Worm (Caenorhabditis elegans) whole organism, late embryonic: ENCODE data around the gene sax-2.

Experiments used
- C08G9.2 ChIP-seq: sonication (generic microtip); optimal IDR thresholded peaks from 2 replicates; lab custom pipeline; 2016; ENCODE audit warnings: mild to moderate bottlenecking, missing genetic modification characterization, moderate library complexity, missing compliant biosample characterization
- F13H6.1 ChIP-seq: sonication (generic microtip); optimal IDR thresholded peaks from 2 replicates; lab custom pipeline; 2016; ENCODE audit warnings: missing genetic modification characterization, missing compliant biosample characterization
- T23F11.4 ChIP-seq: fragments of 200-800 bp; sonication (Bioruptor generic); optimal IDR thresholded peaks from 2 replicates; lab custom pipeline; 2018; ENCODE audit warnings: mild to moderate bottlenecking, missing genetic modification characterization, missing compliant biosample characterization
- ahr-1 ChIP-seq: sonication (generic microtip); optimal IDR thresholded peaks from 2 replicates; lab custom pipeline; 2016; ENCODE audit warnings: missing genetic modification characterization, missing compliant biosample characterization
- ama-1 ChIP-seq: fragments of 150-350 bp; optimal IDR thresholded peaks from 2 replicates; lab custom pipeline; 2014
- ceh-14 ChIP-seq: sonication (generic microtip); optimal IDR thresholded peaks from 2 replicates; lab custom pipeline; 2016; ENCODE audit warnings: missing genotype, missing genetic modification characterization, missing compliant biosample characterization
- ceh-18 ChIP-seq: sonication (generic microtip); optimal IDR thresholded peaks from 2 replicates; lab custom pipeline; 2016; ENCODE audit warnings: missing genetic modification characterization, missing compliant biosample characterization
- ceh-2 ChIP-seq: sonication (generic microtip); optimal IDR thresholded peaks from 2 replicates; lab custom pipeline; 2016; ENCODE audit warnings: missing genotype, missing genetic modification characterization, missing compliant biosample characterization
- ceh-22 ChIP-seq: sonication (generic microtip); optimal IDR thresholded peaks from 2 replicates; lab custom pipeline; 2017; ENCODE audit warnings: missing biosample characterization, missing genetic modification characterization
- ceh-24 ChIP-seq: sonication (generic microtip); optimal IDR thresholded peaks from 2 replicates; lab custom pipeline; 2016; ENCODE audit warnings: mild to moderate bottlenecking, missing genetic modification characterization, missing compliant biosample characterization
- ceh-34 ChIP-seq: sonication (generic microtip); optimal IDR thresholded peaks from 2 replicates; lab custom pipeline; 2016; ENCODE audit warnings: mild to moderate bottlenecking, missing genetic modification characterization, missing compliant biosample characterization
- ceh-45 ChIP-seq: fragments of 200-800 bp; sonication (Bioruptor generic); IDR thresholded peaks from 2 replicates; pipeline ENCODE4 v1.3.6; 2022; ENCODE audit warnings: missing genetic modification reagents, missing genetic modification characterization, missing compliant biosample characterization
- ceh-6 ChIP-seq: fragments of 200-800 bp; sonication (Bioruptor generic); optimal IDR thresholded peaks from 2 replicates; lab custom pipeline; 2018; ENCODE audit warnings: mild to moderate bottlenecking, missing genetic modification characterization, missing compliant biosample characterization
- che-1 ChIP-seq: sonication (generic microtip); optimal IDR thresholded peaks from 2 replicates; lab custom pipeline; 2016; ENCODE audit warnings: mild to moderate bottlenecking, missing genetic modification characterization, missing compliant biosample characterization
- dmd-4 ChIP-seq: sonication (generic microtip); optimal IDR thresholded peaks from 2 replicates; lab custom pipeline; 2016; ENCODE audit warnings: borderline replicate concordance, missing genetic modification characterization, missing compliant biosample characterization
- elt-2 ChIP-seq: sonication (generic microtip); optimal IDR thresholded peaks from 2 replicates; lab custom pipeline; 2016; ENCODE audit warnings: missing genetic modification reagents, missing genetic modification characterization, missing compliant biosample characterization
- fax-1 ChIP-seq: sonication (generic microtip); optimal IDR thresholded peaks from 2 replicates; lab custom pipeline; 2016; ENCODE audit warnings: missing genotype, missing genetic modification characterization, missing compliant biosample characterization
- fkh-10 ChIP-seq: fragments of 150-350 bp; optimal IDR thresholded peaks from 2 replicates; lab custom pipeline; 2014; ENCODE audit warnings: missing biosample characterization, missing genetic modification reagents, missing genetic modification characterization
- fkh-6 ChIP-seq: sonication (generic microtip); optimal IDR thresholded peaks from 2 replicates; lab custom pipeline; 2016; ENCODE audit warnings: missing genetic modification characterization, missing compliant biosample characterization
- gmeb-2 ChIP-seq: sonication (generic microtip); optimal IDR thresholded peaks from 2 replicates; lab custom pipeline; 2016; ENCODE audit warnings: missing genetic modification characterization, inconsistent platforms, missing compliant biosample characterization
- hlh-30 ChIP-seq: sonication (generic microtip); optimal IDR thresholded peaks from 2 replicates; lab custom pipeline; 2017; ENCODE audit warnings: antibody characterized with exemption, missing genetic modification characterization, missing compliant biosample characterization; ENCODE audit not compliant: insufficient read depth
- hlh-6 ChIP-seq: sonication (generic microtip); optimal IDR thresholded peaks from 2 replicates; lab custom pipeline; 2016; ENCODE audit warnings: missing genotype, missing genetic modification characterization, missing compliant biosample characterization
- lim-6 ChIP-seq: sonication (generic microtip); optimal IDR thresholded peaks from 2 replicates; lab custom pipeline; 2016; ENCODE audit warnings: missing genetic modification characterization, missing compliant biosample characterization
- lin-11 ChIP-seq: fragments of 200-800 bp; sonication (Bioruptor generic); optimal IDR thresholded peaks from 2 replicates; lab custom pipeline; 2018; ENCODE audit warnings: mild to moderate bottlenecking, missing genetic modification characterization, missing compliant biosample characterization
- madf-2 ChIP-seq: sonication (generic microtip); optimal IDR thresholded peaks from 2 replicates; lab custom pipeline; 2017; ENCODE audit warnings: missing genetic modification characterization, missing compliant biosample characterization
- nfya-1 ChIP-seq: sonication (generic microtip); optimal IDR thresholded peaks from 2 replicates; lab custom pipeline; 2017; ENCODE audit warnings: missing genetic modification characterization, mild to moderate bottlenecking, missing compliant biosample characterization, antibody characterized with exemption, moderate library complexity
- nhr-11 ChIP-seq: fragments of 150-350 bp; optimal IDR thresholded peaks from 2 replicates; lab custom pipeline; 2014; ENCODE audit warnings: missing biosample characterization, missing genetic modification characterization
- nhr-232 ChIP-seq: sonication (generic microtip); optimal IDR thresholded peaks from 2 replicates; lab custom pipeline; 2016; ENCODE audit warnings: missing genetic modification characterization, missing compliant biosample characterization
- npax-4 ChIP-seq: sonication (generic microtip); optimal IDR thresholded peaks from 2 replicates; lab custom pipeline; 2016; ENCODE audit warnings: missing genetic modification characterization, missing compliant biosample characterization
- pag-3 ChIP-seq: sonication (generic microtip); optimal IDR thresholded peaks from 2 replicates; lab custom pipeline; 2016; ENCODE audit warnings: missing compliant biosample characterization, missing genetic modification characterization, borderline replicate concordance
- pha-2 ChIP-seq: sonication (generic microtip); optimal IDR thresholded peaks from 2 replicates; lab custom pipeline; 2017; ENCODE audit warnings: mild to moderate bottlenecking, missing genetic modification characterization, missing compliant biosample characterization
- pqm-1 ChIP-seq: sonication (generic microtip); optimal IDR thresholded peaks from 2 replicates; lab custom pipeline; 2016; ENCODE audit warnings: missing genetic modification characterization, missing compliant biosample characterization
- pros-1 ChIP-seq: fragments of 150-350 bp; optimal IDR thresholded peaks from 2 replicates; lab custom pipeline; 2014; ENCODE audit warnings: missing biosample characterization, missing genetic modification reagents, missing genetic modification characterization
- sdc-2 ChIP-seq: sonication (generic microtip); optimal IDR thresholded peaks from 2 replicates; lab custom pipeline; 2016; ENCODE audit warnings: missing genotype, missing genetic modification characterization, missing compliant biosample characterization
- sox-2 ChIP-seq: fragments of 200-800 bp; sonication (Bioruptor generic); IDR thresholded peaks from 2 replicates; pipeline ENCODE4 v1.3.6; 2022; ENCODE audit warnings: missing genetic modification reagents, missing genetic modification characterization, missing compliant biosample characterization
- sox-4 ChIP-seq: sonication (generic microtip); optimal IDR thresholded peaks from 2 replicates; lab custom pipeline; 2017; ENCODE audit warnings: mild to moderate bottlenecking, missing genetic modification characterization, inconsistent platforms, missing compliant biosample characterization
- syd-9 ChIP-seq: sonication (generic microtip); optimal IDR thresholded peaks from 2 replicates; lab custom pipeline; 2016; ENCODE audit warnings: mild to moderate bottlenecking, missing genetic modification characterization, moderate library complexity, missing compliant biosample characterization
- tbx-2 ChIP-seq: sonication (generic microtip); optimal IDR thresholded peaks from 2 replicates; lab custom pipeline; 2016; ENCODE audit warnings: missing genetic modification characterization, missing compliant biosample characterization
- ttx-3 ChIP-seq: sonication (generic microtip); optimal IDR thresholded peaks from 2 replicates; lab custom pipeline; 2016; ENCODE audit warnings: missing genetic modification reagents, missing genetic modification characterization, missing compliant biosample characterization
- unc-55 ChIP-seq: sonication (generic microtip); optimal IDR thresholded peaks from 2 replicates; lab custom pipeline; 2017; ENCODE audit warnings: missing biosample characterization, missing genetic modification reagents, missing genetic modification characterization
- unc-86 ChIP-seq: sonication (generic microtip); optimal IDR thresholded peaks from 2 replicates; lab custom pipeline; 2016; ENCODE audit warnings: missing genetic modification characterization, missing compliant biosample characterization
- zip-5 ChIP-seq: sonication (generic microtip); optimal IDR thresholded peaks from 2 replicates; lab custom pipeline; 2016; ENCODE audit warnings: missing genetic modification characterization, missing compliant biosample characterization
- ztf-16 ChIP-seq: sonication (generic microtip); optimal IDR thresholded peaks from 2 replicates; lab custom pipeline; 2017; ENCODE audit warnings: missing genetic modification characterization, missing compliant biosample characterization

Gene sax-2

DNA sequence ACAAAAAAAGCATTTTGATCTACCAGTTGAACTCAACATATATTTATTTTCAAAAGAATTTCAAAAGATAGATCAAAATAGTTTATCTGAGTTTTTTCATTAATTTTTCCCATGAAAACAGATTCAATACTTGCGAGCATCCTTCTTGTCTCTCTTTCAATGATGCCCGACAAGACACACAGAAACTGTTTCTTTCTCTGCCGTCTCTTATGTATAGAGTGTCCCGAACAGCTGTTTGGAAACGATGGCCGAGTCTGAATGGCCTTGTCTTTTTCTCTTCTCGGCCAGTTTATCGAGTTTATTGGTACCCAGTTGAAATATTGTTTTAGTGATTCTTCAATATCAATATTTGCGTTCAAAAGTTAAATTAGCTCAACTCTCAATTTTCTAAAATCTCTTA lies 755 bp upstream of the sax-2 start (continued):
- TF ChIP-seq pag-3 (tag; lab: Kevin White, UChicago), result no peak
- peak; percentile 55 for TF ChIP-seq nfya-1 (tag; lab: Kevin White, UChicago)
- no peak for TF ChIP-seq ceh-45 (GFP tag; lab: Robert Waterston, UW)
- TF ChIP-seq che-1, result no peak
- TF ChIP-seq ceh-24 (tag; lab: Kevin White, UChicago), result no peak
- no peak for TF ChIP-seq ttx-3 (tag; lab: Kevin White, UChicago)
- TF ChIP-seq nhr-11 (tag; lab: Kevin White, UChicago), result no peak
- no peak for TF ChIP-seq hlh-6 (tag; lab: Kevin White, UChicago)
- TF ChIP-seq pros-1 (tag; lab: Kevin White, UChicago), result no peak
- peak; percentile 6 for TF ChIP-seq F13H6.1 (tag; lab: Kevin White, UChicago)
- TF ChIP-seq syd-9 (tag; lab: Kevin White, UChicago), result no peak
- no peak for TF ChIP-seq nhr-232 (tag; lab: Kevin White, UChicago)
- TF ChIP-seq lim-6 (tag; lab: Kevin White, UChicago), result no peak
- no peak for TF ChIP-seq sdc-2 (tag; lab: Kevin White, UChicago)
- no peak for TF ChIP-seq fax-1
- peak; percentile 27 for TF ChIP-seq zip-5
- TF ChIP-seq fkh-10 (GFP tag; lab: Kevin White, UChicago), result no peak
- TF ChIP-seq T23F11.4 (GFP tag; lab: Kevin White, UChicago), result no peak
- peak; percentile 77 for TF ChIP-seq C08G9.2
- TF ChIP-seq sox-2 (GFP tag; lab: Robert Waterston, UW), result no peak
- TF ChIP-seq pha-2 (tag; lab: Kevin White, UChicago), result no peak
- no peak for TF ChIP-seq lin-11 (tag; lab: Kevin White, UChicago)
- TF ChIP-seq ceh-6, result no peak
- TF ChIP-seq ceh-34, result peak; percentile 5
- TF ChIP-seq dmd-4 (tag; lab: Kevin White, UChicago), result no peak
- no peak for TF ChIP-seq ceh-14 (tag; lab: Kevin White, UChicago)
- TF ChIP-seq unc-86 (tag; lab: Kevin White, UChicago), result no peak
- TF ChIP-seq tbx-2 (tag; lab: Kevin White, UChicago), result peak; percentile 63
- no peak for TF ChIP-seq hlh-30 (tag; lab: Kevin White, UChicago)
- no peak for TF ChIP-seq npax-4
- TF ChIP-seq ztf-16 (tag; lab: Kevin White, UChicago), result no peak

DNA sequence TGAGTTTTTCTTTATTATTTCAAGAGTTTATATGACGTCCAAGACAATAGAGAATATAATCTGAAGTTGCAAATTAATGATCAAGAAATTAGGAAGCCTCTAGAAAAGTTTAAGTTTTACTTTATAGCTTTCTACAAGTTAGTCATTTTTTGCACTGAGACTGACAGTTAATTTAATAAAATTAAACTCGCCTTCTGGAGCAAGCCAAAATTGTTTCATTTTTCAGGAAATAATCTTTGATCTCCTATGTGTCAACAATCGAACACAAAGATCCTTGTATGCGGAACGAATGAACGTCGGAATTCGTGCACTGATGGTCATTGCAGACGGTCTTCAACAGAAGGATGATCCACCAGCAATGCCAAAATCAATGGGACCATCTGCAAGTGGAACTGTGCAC lies 2.9 kb downstream of the sax-2 start:
- TF ChIP-seq sox-4 (tag; lab: Kevin White, UChicago) (no peak), ama-1 (no peak), ceh-18 (tag; lab: Kevin White, UChicago) (no peak), ceh-22 (tag; lab: Kevin White, UChicago) (no peak), ahr-1 (no peak), dmd-4 (tag; lab: Kevin White, UChicago) (no peak), F13H6.1 (tag; lab: Kevin White, UChicago) (no peak), madf-2 (no peak), nhr-11 (tag; lab: Kevin White, UChicago) (no peak), ceh-2 (tag; lab: Kevin White, UChicago) (no peak), pqm-1 (no peak), unc-55 (GFP tag; lab: Kevin White, UChicago) (no peak), fkh-6 (tag; lab: Kevin White, UChicago) (no peak), elt-2 (no peak), gmeb-2 (tag; lab: Kevin White, UChicago) (no peak), pha-2 (tag; lab: Kevin White, UChicago) (no peak), zip-5 (no peak)
